Worm (Caenorhabditis elegans) whole organism, late embryonic: Measurements from ENCODE around the gene C34H4.1.

Experiments used
- C38D4.7 ChIP-seq: fragments of 200-800 bp; sonication (Bioruptor generic); optimal IDR thresholded peaks from 2 replicates; lab custom pipeline; 2018; ENCODE audit warnings: mild to moderate bottlenecking, missing genetic modification characterization, moderate library complexity, missing compliant biosample characterization
- F13H6.1 ChIP-seq: sonication (generic microtip); optimal IDR thresholded peaks from 2 replicates; lab custom pipeline; 2016; ENCODE audit warnings: missing genetic modification characterization, missing compliant biosample characterization
- K02D7.2 ChIP-seq: sonication (generic microtip); optimal IDR thresholded peaks from 2 replicates; lab custom pipeline; 2017; ENCODE audit warnings: mild to moderate bottlenecking, missing genetic modification characterization, missing compliant biosample characterization
- K09A11.1 ChIP-seq: sonication (generic microtip); optimal IDR thresholded peaks from 2 replicates; lab custom pipeline; 2017; ENCODE audit warnings: antibody characterized with exemption, mild to moderate bottlenecking, missing genetic modification characterization, missing compliant biosample characterization; ENCODE audit not compliant: insufficient read depth
- ahr-1 ChIP-seq: sonication (generic microtip); optimal IDR thresholded peaks from 2 replicates; lab custom pipeline; 2016; ENCODE audit warnings: missing genetic modification characterization, missing compliant biosample characterization
- ceh-14 ChIP-seq: sonication (generic microtip); optimal IDR thresholded peaks from 2 replicates; lab custom pipeline; 2016; ENCODE audit warnings: missing genotype, missing genetic modification characterization, missing compliant biosample characterization
- ceh-18 ChIP-seq: sonication (generic microtip); optimal IDR thresholded peaks from 2 replicates; lab custom pipeline; 2016; ENCODE audit warnings: missing genetic modification characterization, missing compliant biosample characterization
- ceh-30 ChIP-seq: fragments of 150-350 bp; optimal IDR thresholded peaks from 2 replicates; lab custom pipeline; 2014; ENCODE audit warnings: missing biosample characterization, missing genetic modification characterization
- che-1 ChIP-seq: sonication (generic microtip); optimal IDR thresholded peaks from 2 replicates; lab custom pipeline; 2016; ENCODE audit warnings: mild to moderate bottlenecking, missing genetic modification characterization, missing compliant biosample characterization
- dmd-4 ChIP-seq: sonication (generic microtip); optimal IDR thresholded peaks from 2 replicates; lab custom pipeline; 2016; ENCODE audit warnings: borderline replicate concordance, missing genetic modification characterization, missing compliant biosample characterization
- dve-1 ChIP-seq: sonication (generic microtip); optimal IDR thresholded peaks from 2 replicates; lab custom pipeline; 2017; ENCODE audit warnings: antibody characterized with exemption, mild to moderate bottlenecking, missing genetic modification characterization, missing compliant biosample characterization
- elt-4 ChIP-seq: sonication (generic microtip); optimal IDR thresholded peaks from 2 replicates; lab custom pipeline; 2016; ENCODE audit warnings: missing genetic modification characterization, missing compliant biosample characterization
- ets-4 ChIP-seq: sonication (generic microtip); optimal IDR thresholded peaks from 2 replicates; lab custom pipeline; 2016; ENCODE audit warnings: missing genetic modification characterization, missing compliant biosample characterization
- hlh-6 ChIP-seq: sonication (generic microtip); optimal IDR thresholded peaks from 2 replicates; lab custom pipeline; 2016; ENCODE audit warnings: missing genotype, missing genetic modification characterization, missing compliant biosample characterization
- lin-11 ChIP-seq: fragments of 200-800 bp; sonication (Bioruptor generic); optimal IDR thresholded peaks from 2 replicates; lab custom pipeline; 2018; ENCODE audit warnings: mild to moderate bottlenecking, missing genetic modification characterization, missing compliant biosample characterization
- mec-3 ChIP-seq: sonication (generic microtip); optimal IDR thresholded peaks from 2 replicates; lab custom pipeline; 2016; ENCODE audit warnings: borderline replicate concordance, missing genetic modification characterization, missing compliant biosample characterization
- nfya-1 ChIP-seq: sonication (generic microtip); optimal IDR thresholded peaks from 2 replicates; lab custom pipeline; 2017; ENCODE audit warnings: missing genetic modification characterization, mild to moderate bottlenecking, missing compliant biosample characterization, antibody characterized with exemption, moderate library complexity
- nhr-11 ChIP-seq: fragments of 150-350 bp; optimal IDR thresholded peaks from 2 replicates; lab custom pipeline; 2014; ENCODE audit warnings: missing biosample characterization, missing genetic modification characterization
- nhr-232 ChIP-seq: sonication (generic microtip); optimal IDR thresholded peaks from 2 replicates; lab custom pipeline; 2016; ENCODE audit warnings: missing genetic modification characterization, missing compliant biosample characterization
- pag-3 ChIP-seq: sonication (generic microtip); optimal IDR thresholded peaks from 2 replicates; lab custom pipeline; 2016; ENCODE audit warnings: missing compliant biosample characterization, missing genetic modification characterization, borderline replicate concordance
- pax-1 ChIP-seq: fragments of 150-350 bp; optimal IDR thresholded peaks from 2 replicates; lab custom pipeline; 2014; ENCODE audit warnings: missing biosample characterization, missing genetic modification characterization
- pha-2 ChIP-seq: sonication (generic microtip); optimal IDR thresholded peaks from 2 replicates; lab custom pipeline; 2017; ENCODE audit warnings: mild to moderate bottlenecking, missing genetic modification characterization, missing compliant biosample characterization
- pha-4 ChIP-seq: fragments of 150-350 bp; optimal IDR thresholded peaks from 2 replicates; lab custom pipeline; 2018; ENCODE audit warnings: missing biosample characterization, missing genetic modification reagents, missing genetic modification characterization
- pros-1 ChIP-seq: fragments of 150-350 bp; optimal IDR thresholded peaks from 2 replicates; lab custom pipeline; 2014; ENCODE audit warnings: missing biosample characterization, missing genetic modification reagents, missing genetic modification characterization
- rnt-1 ChIP-seq: sonication (generic microtip); optimal IDR thresholded peaks from 2 replicates; lab custom pipeline; 2016; ENCODE audit warnings: missing genetic modification characterization, missing compliant biosample characterization
- sox-2 ChIP-seq: fragments of 200-800 bp; sonication (Bioruptor generic); IDR thresholded peaks from 2 replicates; pipeline ENCODE4 v1.3.6; 2022; ENCODE audit warnings: missing genetic modification reagents, missing genetic modification characterization, missing compliant biosample characterization
- sox-4 ChIP-seq: sonication (generic microtip); optimal IDR thresholded peaks from 2 replicates; lab custom pipeline; 2017; ENCODE audit warnings: mild to moderate bottlenecking, missing genetic modification characterization, inconsistent platforms, missing compliant biosample characterization
- tbx-2 ChIP-seq: sonication (generic microtip); optimal IDR thresholded peaks from 2 replicates; lab custom pipeline; 2016; ENCODE audit warnings: missing genetic modification characterization, missing compliant biosample characterization
- unc-86 ChIP-seq: sonication (generic microtip); optimal IDR thresholded peaks from 2 replicates; lab custom pipeline; 2016; ENCODE audit warnings: missing genetic modification characterization, missing compliant biosample characterization
- ztf-16 ChIP-seq: sonication (generic microtip); optimal IDR thresholded peaks from 2 replicates; lab custom pipeline; 2017; ENCODE audit warnings: missing genetic modification characterization, missing compliant biosample characterization

C34H4.1 gene

ce11 chrIV:1601357-1601756 lies 46.0 kb downstream of the C34H4.1 start, which contains the start of gene set-23:
TSS of gene set-23 (plus strand) at chrIV:1601657.
- no peak for TF ChIP-seq F13H6.1 (tag; lab: Kevin White, UChicago)
- TF ChIP-seq ceh-14 (tag; lab: Kevin White, UChicago), result no peak
- TF ChIP-seq dve-1 (tag; lab: Kevin White, UChicago), result no peak
- no peak for TF ChIP-seq dmd-4 (tag; lab: Kevin White, UChicago)
- no peak for TF ChIP-seq C38D4.7 (GFP tag; lab: Kevin White, UChicago)
- TF ChIP-seq unc-86 (tag; lab: Kevin White, UChicago), result no peak
- no peak for TF ChIP-seq pax-1 (tag; lab: Kevin White, UChicago)
- TF ChIP-seq nfya-1 (tag; lab: Kevin White, UChicago), result no peak
- TF ChIP-seq K02D7.2, result no peak
- no peak for TF ChIP-seq pag-3
- no peak for TF ChIP-seq elt-4 (tag; lab: Kevin White, UChicago)

- no peak for TF ChIP-seq ahr-1 (tag; lab: Kevin White, UChicago)
- TF ChIP-seq che-1 (tag; lab: Kevin White, UChicago), result no peak
- no peak for TF ChIP-seq sox-2 (GFP tag; lab: Robert Waterston, UW)
- no peak for TF ChIP-seq ceh-18 (tag; lab: Kevin White, UChicago)
- TF ChIP-seq hlh-6 (tag; lab: Kevin White, UChicago), result no peak
- no peak for TF ChIP-seq tbx-2 (tag; lab: Kevin White, UChicago)
- TF ChIP-seq K09A11.1 (tag; lab: Kevin White, UChicago), result no peak
- TF ChIP-seq, all 69 proteins: peak for 0
Measured at ce11 chrIV:1602936-1603457, 47.6 kb downstream of the C34H4.1 start.

- TF ChIP-seq sox-2 (GFP tag; lab: Robert Waterston, UW) (no peak), ceh-18 (tag; lab: Kevin White, UChicago) (no peak), K09A11.1 (tag; lab: Kevin White, UChicago) (no peak), pha-4 (tag; lab: Kevin White, UChicago) (no peak), lin-11 (tag; lab: Kevin White, UChicago) (no peak), mec-3 (tag; lab: Kevin White, UChicago) (no peak), sox-4 (no peak), nhr-232 (tag; lab: Kevin White, UChicago) (no peak), rnt-1 (tag; lab: Kevin White, UChicago) (no peak), ets-4 (no peak), ztf-16 (no peak), pha-2 (tag; lab: Kevin White, UChicago) (no peak), ceh-30 (tag; lab: Kevin White, UChicago) (no peak), pros-1 (no peak), nhr-11 (tag; lab: Kevin White, UChicago) (no peak)
- TF ChIP-seq, all 69 proteins: peak for 0
Measured at ce11 chrIV:1605276-1605762, 49.9 kb downstream of the C34H4.1 start, which contains the start of gene Y41D4B.11. TSS of gene Y41D4B.11 (plus strand) at chrIV:1605712.
